Fruit fly (Drosophila melanogaster): ENCODE measurements around the gene CG32984.
A peak's percentile ranks its signal among the peaks of the same experiment; 100 is the strongest.

The CG32984 gene

DNA sequence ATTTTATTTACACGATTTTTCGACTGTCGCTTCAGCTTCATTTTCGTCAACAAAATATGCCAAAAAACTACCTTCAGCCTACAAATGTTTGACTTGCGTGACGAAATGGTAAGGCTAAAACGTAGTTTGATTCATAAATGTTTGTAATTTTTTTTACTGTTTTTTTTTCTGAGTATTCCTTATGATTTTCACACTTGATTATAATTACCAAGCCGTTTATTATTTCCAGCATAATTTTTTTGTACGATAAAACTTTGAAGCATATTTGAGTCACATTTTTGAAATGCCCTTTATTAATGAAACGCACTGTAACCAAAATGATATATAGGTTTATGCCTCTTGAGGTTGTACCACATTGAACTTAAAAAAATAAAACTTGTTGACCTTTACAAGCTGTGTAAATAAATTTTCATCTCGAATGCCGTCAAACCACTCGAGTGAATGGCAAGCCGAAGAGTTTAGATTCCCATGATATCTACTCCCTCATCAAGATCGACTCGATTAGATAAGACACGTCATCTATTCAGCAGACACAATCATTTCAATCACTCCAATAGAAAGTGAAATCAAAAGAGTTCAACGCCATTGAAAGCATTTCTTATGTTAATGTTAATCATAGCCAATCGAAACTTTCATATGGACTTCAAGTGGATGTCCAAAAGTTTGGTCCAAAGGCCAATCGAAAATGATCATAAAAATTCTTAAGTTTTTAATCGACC is 18.0 kb downstream of the CG32984 start:
- no peak for TF ChIP-seq noc (tag; optimal IDR thresholded peaks at IDR 0.05)

DNA sequence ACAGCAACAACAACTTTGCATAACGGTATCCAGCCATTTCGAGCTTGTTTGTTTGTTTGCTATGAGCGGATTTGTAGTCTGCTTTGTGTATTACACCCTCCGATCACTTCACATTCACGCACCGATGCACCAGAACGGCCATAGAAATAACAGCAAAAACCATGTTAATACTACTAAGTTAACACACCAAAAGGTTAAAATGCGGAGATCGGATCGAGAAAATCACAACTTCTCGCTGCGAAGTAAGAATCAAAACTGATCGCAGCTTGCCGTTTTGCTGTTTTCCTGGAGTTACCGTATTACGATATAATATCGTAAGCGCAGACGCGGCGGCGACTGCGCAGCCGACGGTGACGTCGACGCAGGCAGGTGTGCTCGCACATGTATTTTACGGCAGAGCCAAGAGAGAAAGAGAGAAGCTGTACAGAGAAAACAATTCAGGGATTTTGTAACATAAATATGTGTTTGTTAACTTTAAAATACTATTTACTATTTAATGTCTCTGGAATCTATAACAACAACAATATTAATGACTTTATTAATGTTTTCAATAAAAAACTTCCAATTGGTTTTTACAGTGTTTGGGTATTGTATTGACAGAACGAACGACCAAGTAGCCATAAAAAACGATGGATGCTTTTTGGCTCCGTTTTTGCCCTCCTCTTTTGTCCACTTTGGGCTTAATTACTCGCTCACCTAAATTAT is 20.0 kb downstream of the CG32984 start, which contains the start of gene CG13101:
Gene CG13101, minus strand, starts transcription at position 259 of the 705 bp plus-strand sequence.
- TF ChIP-seq noc (tag; optimal IDR thresholded peaks at IDR 0.05), result peak; percentile 86

- peak; percentile 96 for TF ChIP-seq noc (tag; optimal IDR thresholded peaks at IDR 0.05)
These were observed 22.6 kb downstream of the CG32984 start for dm6 chr2L:8987251-8987937.

dm6 chr2L:8989037-8989591 is 24.4 kb downstream of the CG32984 start, which contains the start of gene rost:
Gene rost, minus strand, starts transcription at chr2L:8989539.
- peak; percentile 68 for TF ChIP-seq noc (tag; optimal IDR thresholded peaks at IDR 0.05)

DNA sequence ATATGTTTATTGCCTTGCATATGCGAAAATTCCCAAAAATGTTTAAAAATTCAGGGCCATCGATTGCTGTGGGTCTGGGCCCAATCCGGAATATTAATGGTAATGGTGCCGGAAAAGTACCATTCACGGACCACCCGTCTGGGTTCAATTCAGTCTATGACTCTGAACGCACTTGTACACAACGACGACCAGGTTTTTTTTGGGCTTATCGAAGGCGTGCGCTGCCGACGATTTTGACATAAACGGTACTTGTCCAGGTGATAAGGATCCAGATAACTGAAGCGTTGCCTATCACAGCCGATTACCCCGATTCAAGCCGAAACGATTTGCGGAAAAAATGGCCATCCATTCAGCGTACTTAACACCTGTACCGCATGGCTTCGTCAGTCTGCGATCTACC is 26.8 kb downstream of the CG32984 start, which contains the start of gene CG9555:
Gene CG9555, plus strand, starts transcription at position 153 of the 400 bp plus-strand sequence.
- no peak for TF ChIP-seq noc (tag; optimal IDR thresholded peaks at IDR 0.05)

DNA sequence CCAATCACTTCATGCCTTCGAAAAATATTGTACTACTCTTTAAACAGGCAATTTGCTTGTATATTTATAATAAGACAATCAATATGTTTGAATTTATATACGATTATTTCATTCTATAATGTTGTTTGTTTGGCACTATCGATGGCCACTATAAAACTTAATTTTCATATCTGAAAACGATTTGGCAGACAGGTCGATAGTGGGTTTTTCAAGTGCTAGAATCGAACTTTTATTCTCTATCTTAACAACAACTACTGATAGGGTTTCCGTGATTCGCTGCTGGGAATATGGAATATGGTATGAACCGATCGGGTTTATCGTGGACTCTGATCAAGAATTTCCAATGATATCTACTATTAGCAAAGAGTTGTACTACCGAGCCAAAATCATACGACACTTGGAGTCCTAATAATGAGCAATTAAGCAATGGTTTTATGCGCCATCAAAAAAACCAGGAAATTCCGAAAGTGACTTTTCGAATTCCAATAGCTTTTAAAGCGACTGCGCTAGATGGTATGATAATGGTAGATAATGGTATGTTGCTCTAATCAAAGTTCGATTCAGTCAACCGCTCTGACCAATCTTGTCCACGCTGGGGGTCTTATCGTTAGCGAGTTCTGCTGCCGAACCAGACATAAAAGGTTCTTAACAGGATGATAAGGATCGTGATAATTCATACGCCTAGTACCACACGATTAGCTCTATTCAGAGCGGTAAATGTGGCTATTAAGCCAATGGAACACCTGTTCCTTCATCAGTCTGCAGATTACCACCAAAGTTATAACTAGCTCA is 29.1 kb downstream of the CG32984 start, which contains the start of gene CG17906:
Gene CG17906, plus strand, starts transcription at position 742 of the 792 bp plus-strand sequence.
- TF ChIP-seq noc (tag; optimal IDR thresholded peaks at IDR 0.05), result peak; percentile 82

DNA sequence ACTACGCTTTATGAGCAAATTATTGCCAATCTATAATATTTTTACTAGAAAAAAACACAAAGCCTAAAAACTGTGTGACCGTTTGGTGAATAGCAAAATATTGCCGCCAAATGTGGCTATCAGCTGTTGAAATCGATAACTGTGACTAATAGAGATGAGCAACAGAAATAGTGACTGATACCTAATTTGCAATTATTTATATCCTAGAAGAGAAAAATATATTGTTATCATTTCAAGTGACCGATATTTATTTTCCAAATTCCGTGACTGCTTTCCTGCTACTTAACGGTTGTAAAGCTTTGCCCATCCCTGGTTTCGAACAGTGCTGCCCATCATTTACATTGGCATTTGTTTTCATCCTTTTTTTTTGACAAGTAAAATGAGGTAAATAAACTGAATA is 32.5 kb downstream of the CG32984 start, which contains the start of the genes alien and CG18661:
Gene alien, minus strand, starts transcription at position 95 of the 400 bp plus-strand sequence.
Gene CG18661, plus strand, starts transcription at position 321 of the 400 bp plus-strand sequence.
- TF ChIP-seq noc (tag; optimal IDR thresholded peaks at IDR 0.05), result peak; percentile 0

DNA sequence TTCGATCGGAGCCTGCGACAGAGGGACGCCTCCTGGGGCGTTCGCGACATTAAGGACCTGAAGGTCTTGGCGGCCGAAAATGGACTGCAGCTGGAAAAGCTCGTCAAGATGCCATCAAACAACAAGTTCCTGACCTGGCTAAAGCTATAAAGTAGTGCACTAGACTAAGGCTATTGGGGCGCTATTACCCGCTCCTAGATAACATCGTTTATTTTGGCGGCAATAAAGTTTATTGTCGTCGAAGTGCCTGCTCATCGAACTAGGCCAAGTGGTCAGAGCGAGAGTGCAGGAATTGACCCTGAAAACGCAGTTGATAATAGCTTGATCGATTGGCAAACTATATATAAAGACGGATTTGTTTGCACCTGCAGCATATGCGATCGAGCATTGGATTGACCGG is 33.5 kb downstream of the CG32984 start, which contains the start of gene Try29F:
Gene Try29F, plus strand, starts transcription at position 301 of the 400 bp plus-strand sequence.
- TF ChIP-seq noc (tag; optimal IDR thresholded peaks at IDR 0.05), result no peak

dm6 chr2L:9010267-9010666 is 45.5 kb downstream of the CG32984 start, which contains the start of gene CG9568:
Gene CG9568, plus strand, starts transcription at chr2L:9010583.
- TF ChIP-seq noc (tag; optimal IDR thresholded peaks at IDR 0.05), result no peak

dm6 chr2L:9011543-9012238 is 46.9 kb downstream of the CG32984 start, which contains the start of gene CG13102:
Gene CG13102, plus strand, starts transcription at chr2L:9012188.
- peak; percentile 59 for TF ChIP-seq noc (tag; optimal IDR thresholded peaks at IDR 0.05)

DNA sequence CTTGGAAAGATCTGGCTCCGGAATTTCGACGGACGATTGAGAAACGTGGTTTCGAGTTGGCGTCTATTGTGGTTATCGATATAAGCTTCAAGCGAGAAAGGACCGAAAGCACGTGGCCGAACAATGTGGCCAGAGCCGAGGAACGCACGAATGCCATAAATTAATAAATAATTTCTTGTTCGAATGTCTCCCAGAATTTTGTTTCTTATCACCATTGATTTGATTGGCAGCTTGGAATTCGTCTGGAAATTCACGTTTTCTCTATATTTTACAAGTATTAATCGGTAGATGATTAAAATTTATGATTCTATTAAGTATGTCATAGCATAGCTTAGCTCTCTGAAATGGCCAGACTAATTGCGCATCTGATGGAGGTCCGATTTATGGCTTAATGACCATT is 49.2 kb downstream of the CG32984 start, which contains the start of gene Rcd-1r:
Gene Rcd-1r, minus strand, starts transcription at position 101 of the 400 bp plus-strand sequence.
- TF ChIP-seq noc (tag; optimal IDR thresholded peaks at IDR 0.05), result no peak

Data from whole organism, larva.